Fruit fly (Drosophila melanogaster): ENCODE results near the gene CG31550.
A peak's percentile ranks its signal among the peaks of the same experiment; 100 is the strongest.

The CG31550 gene

dm6 chr3R:5474551-5474950 is 10.8 kb upstream of the CG31550 start, which contains the start of the genes CG45100, HDAC3 and Hcs (continued):
- TF ChIP-seq CG17328 (GFP tag; IDR thresholded peaks at IDR 0.05): no peak
- TF ChIP-seq CG10959 (GFP tag; IDR thresholded peaks at IDR 0.05): no peak
- TF ChIP-seq CG12391 (tag; optimal IDR thresholded peaks at IDR 0.05): peak; percentile 58
- TF ChIP-seq CG2129 (GFP tag; IDR thresholded peaks at IDR 0.05; ENCODE audit: partially characterized antibody): peak; percentile 85
- TF ChIP-seq repo (GFP tag; optimal IDR thresholded peaks at IDR 0.05): peak; percentile 31
- TF ChIP-seq knrl (GFP tag; IDR thresholded peaks at IDR 0.05; ENCODE audit: partially characterized antibody): peak; percentile 95
- no peak for TF ChIP-seq CG18599 (GFP tag; optimal IDR thresholded peaks at IDR 0.05)
- TF ChIP-seq jumu (GFP tag; optimal IDR thresholded peaks at IDR 0.05): peak; percentile 64
- no peak for TF ChIP-seq sc (optimal IDR thresholded peaks at IDR 0.05)
- no peak for TF ChIP-seq sc (GFP tag; optimal IDR thresholded peaks at IDR 0.05)
- TF ChIP-seq Ptx1 (GFP tag; IDR thresholded peaks at IDR 0.05): peak; percentile 48; the same call in 1 of the 2 replicates
- TF ChIP-seq E2f1 (GFP tag; IDR thresholded peaks at IDR 0.05): peak; percentile 48; the same call in 1 of the 2 replicates
- peak; percentile 54; the same call in 1 of the 2 replicates for TF ChIP-seq sob (GFP tag; IDR thresholded peaks at IDR 0.05)
- peak; percentile 87 for TF ChIP-seq Bgb (GFP tag; IDR thresholded peaks at IDR 0.05; ENCODE audit: partially characterized antibody)
- peak; percentile 52 for TF ChIP-seq CG9876 (GFP tag; optimal IDR thresholded peaks at IDR 0.05)
- peak in 1 of 2 experiments; percentile 76 for TF ChIP-seq tll (GFP tag; optimal IDR thresholded peaks at IDR 0.05)
- peak; percentile 75 for TF ChIP-seq CG17186 (GFP tag; optimal IDR thresholded peaks at IDR 0.05)
- TF ChIP-seq CG15073 (GFP tag; optimal IDR thresholded peaks at IDR 0.05): no peak
- peak; percentile 61 for TF ChIP-seq CG33213 (GFP tag; optimal IDR thresholded peaks at IDR 0.05)
- peak; percentile 11; the same call in 1 of the 2 replicates for TF ChIP-seq al (GFP tag; IDR thresholded peaks at IDR 0.05)
- peak; percentile 57 for TF ChIP-seq Dip3 (GFP tag; optimal IDR thresholded peaks at IDR 0.05)
- peak; percentile 50; the same call in 1 of the 2 replicates for TF ChIP-seq CG3847 (GFP tag; IDR thresholded peaks at IDR 0.05)
- no peak for TF ChIP-seq yki (optimal IDR thresholded peaks at IDR 0.05)
- TF ChIP-seq dan (GFP tag; IDR thresholded peaks at IDR 0.05): no peak
- peak; percentile 59 for TF ChIP-seq CG34376 (GFP tag; optimal IDR thresholded peaks at IDR 0.05)
- TF ChIP-seq dm (GFP tag; optimal IDR thresholded peaks at IDR 0.05): peak; percentile 72
- TF ChIP-seq Fer3 (tag; optimal IDR thresholded peaks at IDR 0.05): no peak
- peak; percentile 44; the same call in 2 of the 3 replicates for TF ChIP-seq Aef1 (GFP tag; IDR thresholded peaks at IDR 0.05)
- peak; percentile 35 for TF ChIP-seq CG10979 (tag; optimal IDR thresholded peaks at IDR 0.05)
- no peak for TF ChIP-seq Fer2 (tag; optimal IDR thresholded peaks at IDR 0.05)
- peak; percentile 100 for TF ChIP-seq Sry-β (GFP tag; optimal IDR thresholded peaks at IDR 0.05)
- peak in 1 of 2 experiments; percentile 48 for TF ChIP-seq Pdp1 (GFP tag; optimal IDR thresholded peaks at IDR 0.05)
- no peak; the same call in 2 of the 3 replicates for TF ChIP-seq CG17361 (GFP tag; IDR thresholded peaks at IDR 0.05)
- TF ChIP-seq slp2 (GFP tag; optimal IDR thresholded peaks at IDR 0.05): peak; percentile 20
- peak; percentile 96 for TF ChIP-seq BEAF-32 (GFP tag; optimal IDR thresholded peaks at IDR 0.05)
- no peak for TF ChIP-seq Nf-YA (GFP tag; IDR thresholded peaks at IDR 0.05)
- no peak; the same call in 1 of the 2 replicates for TF ChIP-seq klu (GFP tag; IDR thresholded peaks at IDR 0.05)
- peak; percentile 75 for TF ChIP-seq Ets65A (GFP tag)
- TF ChIP-seq cg (GFP tag; optimal IDR thresholded peaks at IDR 0.05): no peak
- peak; percentile 72 for TF ChIP-seq zfh2 (GFP tag; optimal IDR thresholded peaks at IDR 0.05)
- TF ChIP-seq CG2889 (GFP tag; IDR thresholded peaks at IDR 0.05): no peak
- peak; percentile 71 for TF ChIP-seq ewg (GFP tag; optimal IDR thresholded peaks at IDR 0.05)
- TF ChIP-seq nau (GFP tag; optimal IDR thresholded peaks at IDR 0.05): no peak
- peak; percentile 49; the same call in 1 of the 2 replicates for TF ChIP-seq CG6272 (GFP tag; IDR thresholded peaks at IDR 0.05)
- peak; percentile 69 for TF ChIP-seq Dbx (GFP tag; IDR thresholded peaks at IDR 0.05)
- no peak for TF ChIP-seq CG17912 (GFP tag; optimal IDR thresholded peaks at IDR 0.05)
- no peak for TF ChIP-seq CG5245 (GFP tag; optimal IDR thresholded peaks at IDR 0.05)
- TF ChIP-seq sna (GFP tag; IDR thresholded peaks at IDR 0.05; ENCODE audit: partially characterized antibody): peak; percentile 84
- no peak for TF ChIP-seq CG15011 (GFP tag; optimal IDR thresholded peaks at IDR 0.05)
- peak; percentile 18 for TF ChIP-seq CG12744 (GFP tag; optimal IDR thresholded peaks at IDR 0.05)
- peak; percentile 4 for TF ChIP-seq CG8089 (GFP tag; optimal IDR thresholded peaks at IDR 0.05)

Measured in whole organism, embryonic.